Worm (Caenorhabditis elegans): ENCODE data around the gene F56D2.5.

The F56D2.5 gene

DNA sequence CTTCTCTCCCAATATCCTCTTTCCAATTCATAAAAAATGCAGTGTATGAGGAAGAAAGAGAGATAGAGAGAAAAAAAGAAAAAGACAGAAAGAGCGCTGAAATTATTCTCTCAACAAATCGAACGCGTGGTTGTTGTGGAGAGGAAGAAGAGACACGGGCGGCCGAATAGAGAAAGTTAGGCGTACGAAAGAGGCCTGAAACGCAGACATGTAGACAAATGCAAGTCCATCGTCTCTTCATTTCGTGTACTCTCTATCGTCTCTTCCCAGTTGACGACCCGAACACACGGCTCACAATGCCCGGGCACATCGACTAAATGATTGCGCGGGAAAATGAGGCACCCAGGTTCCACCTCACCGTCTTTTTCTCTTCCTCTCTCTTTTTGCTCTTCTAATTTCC, 40.0 kb upstream of the F56D2.5 start (continued):
- TF ChIP-seq ekl-4 (GFP tag; IDR thresholded peaks at IDR 0.05) (peak; percentile 63), nfya-2 (GFP tag; IDR thresholded peaks at IDR 0.05) (no peak), zim-3 (tag; optimal IDR thresholded peaks at IDR 0.05) (no peak), ZK185.1 (tag; optimal IDR thresholded peaks at IDR 0.05; ENCODE audit: poor library complexity, severe bottlenecking) (peak; percentile 35), lin-35 (GFP tag; optimal IDR thresholded peaks at IDR 0.05) (peak in 1 of 3 experiments; percentile 34), mcd-1 (GFP tag; IDR thresholded peaks at IDR 0.05) (0 out of 2 replicates have a peak, but pooled peaks have one; percentile 21), aptf-2 (GFP tag; conservative IDR thresholded peaks at IDR 0.05) (peak; percentile 77; the same call in 1 of the 2 replicates), madf-8 (GFP tag; conservative IDR thresholded peaks at IDR 0.05) (peak; percentile 19; the same call in 1 of the 2 replicates), lin-40 (tag; optimal IDR thresholded peaks at IDR 0.05) (peak; percentile 58), ceh-100 (GFP tag; IDR thresholded peaks at IDR 0.05) (no peak), ccch-3 (GFP tag; optimal IDR thresholded peaks at IDR 0.05) (no peak), lin-54 (GFP tag; optimal IDR thresholded peaks at IDR 0.05) (peak; percentile 24), rcor-1 (GFP tag; IDR thresholded peaks at IDR 0.05) (0 out of 2 replicates have a peak, but pooled peaks have one; percentile 23), madf-10 (tag; optimal IDR thresholded peaks at IDR 0.05) (no peak), snpc-4 (GFP tag; optimal IDR thresholded peaks at IDR 0.05) (peak; percentile 22), snpc-4 (tag; optimal IDR thresholded peaks at IDR 0.05) (peak in 3 of 4 experiments; percentile 20 to 50 (median 48)), bed-2 (GFP tag; IDR thresholded peaks at IDR 0.05) (no peak), attf-5 (GFP tag; optimal IDR thresholded peaks at IDR 0.05) (peak; percentile 82), nhr-90 (tag; optimal IDR thresholded peaks at IDR 0.05) (peak; percentile 17), efl-1 (GFP tag; optimal IDR thresholded peaks at IDR 0.05) (peak; percentile 47), ceh-27 (GFP tag; optimal IDR thresholded peaks at IDR 0.05) (peak; percentile 27), hmg-1.2 (GFP tag; IDR thresholded peaks at IDR 0.05) (peak; percentile 93), ceh-58 (GFP tag; IDR thresholded peaks at IDR 0.05) (no peak), let-607 (tag; optimal IDR thresholded peaks at IDR 0.05) (peak in 1 of 2 experiments; percentile 58)

DNA sequence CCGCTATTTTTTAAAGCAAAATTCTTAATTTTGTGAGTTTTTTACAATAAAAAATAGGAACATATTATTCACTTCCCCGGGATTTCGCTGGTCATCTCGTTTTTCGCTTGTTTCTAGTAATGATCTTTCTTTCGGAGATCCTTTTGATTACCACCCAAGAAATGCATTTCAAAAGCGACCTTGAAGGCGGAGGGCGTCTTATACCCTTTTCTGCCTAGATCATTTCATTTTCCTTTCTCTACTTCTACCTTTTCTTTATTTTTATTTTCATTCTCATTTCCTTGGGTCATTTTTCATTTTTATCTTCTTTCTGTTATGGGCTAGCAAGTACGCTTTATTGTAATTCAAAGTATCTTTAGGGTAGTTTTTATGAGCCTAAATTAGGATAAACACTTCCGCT, 39.0 kb upstream of the F56D2.5 start:
- TF ChIP-seq Y53G8AR.9 (GFP tag; conservative IDR thresholded peaks at IDR 0.05): no peak
- no peak for TF ChIP-seq snpc-4 (GFP tag; optimal IDR thresholded peaks at IDR 0.05)
- TF ChIP-seq snpc-4 (tag; optimal IDR thresholded peaks at IDR 0.05): no peak
- TF ChIP-seq mcd-1 (GFP tag; IDR thresholded peaks at IDR 0.05): no peak
- TF ChIP-seq D2030.7 (GFP tag; IDR thresholded peaks at IDR 0.05): no peak
- no peak for TF ChIP-seq egl-44 (GFP tag; IDR thresholded peaks at IDR 0.05)
- no peak for TF ChIP-seq lag-1 (GFP tag; IDR thresholded peaks at IDR 0.05)
- no peak for TF ChIP-seq nhr-80 (tag; optimal IDR thresholded peaks at IDR 0.05)

DNA sequence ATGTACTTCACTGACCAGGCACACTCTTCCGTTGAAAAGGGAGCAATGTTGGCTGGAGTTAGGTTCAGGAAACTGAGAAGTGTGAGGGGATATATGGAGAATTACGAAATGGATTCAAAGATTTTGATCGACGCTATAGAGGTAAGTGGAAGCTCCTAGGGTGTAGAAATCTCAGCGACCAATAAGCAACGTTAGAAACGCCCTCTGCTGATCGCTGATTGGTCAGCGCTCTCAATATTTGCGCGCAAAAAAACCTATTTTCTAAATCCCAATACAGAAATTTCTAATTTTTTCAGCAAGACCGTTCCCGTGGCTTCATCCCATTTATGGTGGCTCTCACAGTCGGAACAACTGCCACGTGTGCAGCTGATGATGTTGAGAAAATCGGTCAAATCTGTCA, 34.5 kb upstream of the F56D2.5 start:
- TF ChIP-seq F33H1.4 (GFP tag; IDR thresholded peaks at IDR 0.05) (no peak), ztf-3 (GFP tag; optimal IDR thresholded peaks at IDR 0.05) (no peak)

DNA sequence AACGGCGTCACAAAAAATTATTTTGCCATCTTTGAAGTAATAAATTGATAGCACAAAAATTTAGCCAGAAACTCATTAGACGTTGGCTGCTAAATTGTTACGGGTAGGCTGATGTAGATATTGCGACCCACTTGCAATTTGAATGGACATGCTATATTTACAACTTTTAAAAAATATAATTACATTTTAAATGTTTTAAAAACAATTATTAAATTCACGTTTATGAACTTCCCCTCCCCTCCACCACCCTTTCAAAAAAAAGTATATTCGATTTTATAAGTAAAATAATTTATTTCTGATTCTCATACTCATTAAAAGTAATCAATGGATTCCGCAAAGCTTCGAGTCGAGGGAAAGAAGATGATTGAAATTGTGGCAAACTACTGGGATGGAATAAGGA, 33.4 kb upstream of the F56D2.5 start, which contains the start of gene basl-1:
TSS of gene basl-1 (plus strand) at position 301 of the 400 bp plus-strand sequence.
- no peak for TF ChIP-seq atf-7 (tag; optimal IDR thresholded peaks at IDR 0.05)
- no peak for TF ChIP-seq madf-8 (GFP tag; conservative IDR thresholded peaks at IDR 0.05)
- no peak for TF ChIP-seq lin-26 (GFP tag; IDR thresholded peaks at IDR 0.05)
- no peak for TF ChIP-seq Y95B8A.8 (GFP tag; IDR thresholded peaks at IDR 0.05)
- TF ChIP-seq ccch-3 (GFP tag; optimal IDR thresholded peaks at IDR 0.05): no peak
- no peak for TF ChIP-seq nfya-1 (tag; optimal IDR thresholded peaks at IDR 0.05; ENCODE audit: borderline replicate concordance, insufficient read depth)
- TF ChIP-seq B0035.1 (tag; optimal IDR thresholded peaks at IDR 0.05): no peak
- no peak for TF ChIP-seq hmg-20 (GFP tag; IDR thresholded peaks at IDR 0.05)
- TF ChIP-seq athp-1 (tag; optimal IDR thresholded peaks at IDR 0.05): no peak
- no peak for TF ChIP-seq K12H6.12 (tag; optimal IDR thresholded peaks at IDR 0.05)
- no peak for TF ChIP-seq bed-1 (GFP tag; IDR thresholded peaks at IDR 0.05)
- TF ChIP-seq zfh-2 (GFP tag; conservative IDR thresholded peaks at IDR 0.05): no peak
- no peak for TF ChIP-seq lag-1 (GFP tag; IDR thresholded peaks at IDR 0.05)
- no peak for TF ChIP-seq C06A6.2 (GFP tag; conservative IDR thresholded peaks at IDR 0.05)
- TF ChIP-seq ceh-79 (tag; optimal IDR thresholded peaks at IDR 0.05): no peak
- no peak for TF ChIP-seq F52B5.7 (tag; optimal IDR thresholded peaks at IDR 0.05)

Data from whole organism, young adult.